Worm (Caenorhabditis elegans): ENCODE results near the gene F15D4.2.
A peak's percentile ranks its signal among the peaks of the same experiment; 100 is the strongest.

Gene F15D4.2

ce11 chrII:13190412-13190811, 25.5 kb upstream of the F15D4.2 start:
- TF ChIP-seq F49E8.2 (tag; optimal IDR thresholded peaks at IDR 0.05; ENCODE audit: insufficient read depth), result no peak
- no peak for TF ChIP-seq zim-3 (tag; optimal IDR thresholded peaks at IDR 0.05)
- no peak for TF ChIP-seq madf-8 (GFP tag; conservative IDR thresholded peaks at IDR 0.05)
- TF ChIP-seq ceh-79 (tag; optimal IDR thresholded peaks at IDR 0.05), result no peak
- no peak for TF ChIP-seq xnd-1 (tag; optimal IDR thresholded peaks at IDR 0.05)
- no peak for TF ChIP-seq efl-1 (GFP tag; optimal IDR thresholded peaks at IDR 0.05)
- TF ChIP-seq let-607 (tag; optimal IDR thresholded peaks at IDR 0.05), result peak; percentile 77 to 83
- TF ChIP-seq nhr-80 (tag; optimal IDR thresholded peaks at IDR 0.05), result peak; percentile 50

- TF ChIP-seq Y67H2A.10 (GFP tag; conservative IDR thresholded peaks at IDR 0.05) (no peak), ets-4 (GFP tag; optimal IDR thresholded peaks at IDR 0.05) (no peak), snpc-3.4 (tag; optimal IDR thresholded peaks at IDR 0.05) (no peak), cebp-1 (GFP tag; IDR thresholded peaks at IDR 0.05) (no peak), cebp-1 (tag; optimal IDR thresholded peaks at IDR 0.05) (peak; percentile 60)
These were observed 22.3 kb upstream of the F15D4.2 start for ce11 chrII:13193563-13194103.

ce11 chrII:13195163-13195562, 20.7 kb upstream of the F15D4.2 start, which contains the start of gene lec-1:
TSS of gene lec-1 (plus strand) at chrII:13195549.
- TF ChIP-seq snpc-4 (GFP tag; optimal IDR thresholded peaks at IDR 0.05) (no peak), snpc-4 (tag; optimal IDR thresholded peaks at IDR 0.05) (peak in 2 of 4 experiments; percentile 0 to 8), ets-4 (GFP tag; optimal IDR thresholded peaks at IDR 0.05) (no peak), F37B4.10 (GFP tag; IDR thresholded peaks at IDR 0.05) (no peak), rpc-1 (optimal IDR thresholded peaks at IDR 0.05) (no peak), rpc-1 (tag; optimal IDR thresholded peaks at IDR 0.05) (no peak), bed-2 (GFP tag; IDR thresholded peaks at IDR 0.05) (no peak), sea-2 (GFP tag; IDR thresholded peaks at IDR 0.05) (no peak), lin-54 (GFP tag; optimal IDR thresholded peaks at IDR 0.05) (peak; percentile 1), lin-35 (GFP tag; optimal IDR thresholded peaks at IDR 0.05) (peak in 1 of 3 experiments; percentile 16), F33H1.4 (GFP tag; IDR thresholded peaks at IDR 0.05) (no peak), nhr-90 (tag; optimal IDR thresholded peaks at IDR 0.05) (no peak), dpl-1 (GFP tag; optimal IDR thresholded peaks at IDR 0.05) (no peak), unc-62 (GFP tag; optimal IDR thresholded peaks at IDR 0.05) (no peak), Y95B8A.8 (GFP tag; IDR thresholded peaks at IDR 0.05) (no peak), ceh-91 (GFP tag; IDR thresholded peaks at IDR 0.05) (no peak), Y67H2A.10 (GFP tag; conservative IDR thresholded peaks at IDR 0.05) (no peak), madf-10 (tag; optimal IDR thresholded peaks at IDR 0.05) (no peak), somi-1 (GFP tag; optimal IDR thresholded peaks at IDR 0.05) (no peak), ceh-100 (GFP tag; IDR thresholded peaks at IDR 0.05) (no peak), pha-4 (tag; optimal IDR thresholded peaks at IDR 0.05) (peak; percentile 41), hrde-1 (tag; optimal IDR thresholded peaks at IDR 0.05; ENCODE audit: borderline replicate concordance) (no peak), F57A8.1 (GFP tag; optimal IDR thresholded peaks at IDR 0.05) (no peak), let-607 (tag; optimal IDR thresholded peaks at IDR 0.05) (peak in 1 of 2 experiments; percentile 6), lin-40 (tag; optimal IDR thresholded peaks at IDR 0.05) (peak; percentile 45), repo-1 (tag; optimal IDR thresholded peaks at IDR 0.05) (no peak), nhr-80 (tag; optimal IDR thresholded peaks at IDR 0.05) (peak; percentile 77), let-526 (GFP tag; IDR thresholded peaks at IDR 0.05) (no peak), F10E7.11 (tag; optimal IDR thresholded peaks at IDR 0.05) (no peak), cebp-1 (GFP tag; IDR thresholded peaks at IDR 0.05) (no peak), cebp-1 (tag; optimal IDR thresholded peaks at IDR 0.05) (peak; percentile 55), ztf-18 (tag; optimal IDR thresholded peaks at IDR 0.05) (no peak), lsl-1 (GFP tag; optimal IDR thresholded peaks at IDR 0.05) (no peak), mxl-1 (tag; optimal IDR thresholded peaks at IDR 0.05) (no peak), ztf-25 (GFP tag; IDR thresholded peaks at IDR 0.05) (no peak), dpff-1 (tag; optimal IDR thresholded peaks at IDR 0.05) (no peak), T07F8.4 (tag; optimal IDR thresholded peaks at IDR 0.05) (no peak), athp-1 (tag; optimal IDR thresholded peaks at IDR 0.05) (no peak), B0336.3 (GFP tag; IDR thresholded peaks at IDR 0.05) (no peak)

All from whole organism, young adult.